Fruit fly (Drosophila melanogaster) whole organism, embryonic: ENCODE measurements around the gene wg.
A peak's percentile ranks its signal among the peaks of the same experiment; 100 is the strongest.

ENCODE experiments used
- Abd-B ChIP-seq: fragments of 200-800 bp; sonication (Bioruptor generic); optimal IDR thresholded peaks from 2 replicates; lab custom pipeline; 2018; ENCODE audit warnings: missing biosample characterization, mild to moderate bottlenecking, missing genetic modification characterization, moderate library complexity
- Adf1 ChIP-seq: fragments of 200-800 bp; sonication (Bioruptor generic); IDR thresholded peaks from 2 replicates; pipeline ENCODE4 v1.3.6; 2022; ENCODE audit warnings: missing biosample characterization, missing genetic modification characterization
- Asciz ChIP-seq: fragments of 200-800 bp; sonication (Bioruptor generic); optimal IDR thresholded peaks from 2 replicates; lab custom pipeline; 2017; ENCODE audit warnings: missing biosample characterization, mild to moderate bottlenecking, missing genetic modification characterization, missing genetic modification reagents
- Awh ChIP-seq: fragments of 200-800 bp; sonication (Bioruptor generic); IDR thresholded peaks from 2 replicates; pipeline ENCODE4, ENCODE4 v1.3.6; 2022; ENCODE audit warnings: missing biosample characterization, missing genetic modification characterization
- Bgb ChIP-seq: fragments of 200-800 bp; sonication (Bioruptor generic); IDR thresholded peaks from 2 replicates; pipeline ENCODE4 v1.3.6; 2022; ENCODE audit warnings: missing biosample characterization, missing genetic modification characterization; ENCODE audit not compliant: partially characterized antibody
- CG10267 ChIP-seq: fragments of 200-800 bp; sonication (Bioruptor generic); optimal IDR thresholded peaks from 2 replicates; lab custom pipeline; 2018; ENCODE audit warnings: missing biosample characterization, mild to moderate bottlenecking, missing genetic modification characterization, moderate library complexity
- CG11456 ChIP-seq: fragments of 200-800 bp; sonication (Bioruptor generic); IDR thresholded peaks from 3 replicates; pipeline ENCODE4 v1.3.6; 2022; ENCODE audit warnings: missing biosample characterization, missing genetic modification characterization
- CG12155 ChIP-seq: fragments of 200-800 bp; sonication (Bioruptor generic); optimal IDR thresholded peaks from 3 replicates; lab custom pipeline; 2016; ENCODE audit warnings: missing biosample characterization, missing genetic modification characterization
- CG12659 ChIP-seq: fragments of 200-800 bp; sonication (Bioruptor generic); optimal IDR thresholded peaks from 3 replicates; lab custom pipeline; 2017; ENCODE audit warnings: mild to moderate bottlenecking, missing biosample characterization, missing genetic modification reagents, missing genetic modification characterization
- CG13424 ChIP-seq: fragments of 200-800 bp; sonication (Bioruptor generic); optimal IDR thresholded peaks from 2 replicates; lab custom pipeline; 2019; ENCODE audit warnings: missing biosample characterization, mild to moderate bottlenecking, missing genetic modification characterization, moderate library complexity
- CG13894 ChIP-seq: fragments of 200-800 bp; sonication (Bioruptor generic); optimal IDR thresholded peaks from 3 replicates; lab custom pipeline; 2018; ENCODE audit warnings: missing biosample characterization, mild to moderate bottlenecking, missing genetic modification characterization, moderate library complexity
- CG14667 ChIP-seq: fragments of 200-800 bp; sonication (Bioruptor generic); IDR thresholded peaks from 2 replicates; pipeline ENCODE4 v1.3.6; 2022; ENCODE audit warnings: missing biosample characterization, missing genetic modification characterization
- CG18476 ChIP-seq: fragments of 200-800 bp; sonication (Bioruptor generic); optimal IDR thresholded peaks from 2 replicates; lab custom pipeline; 2016; ENCODE audit warnings: missing biosample characterization, mild to moderate bottlenecking, missing genetic modification characterization
- CG18619 ChIP-seq: fragments of 200-800 bp; sonication (Bioruptor generic); optimal IDR thresholded peaks from 3 replicates; lab custom pipeline; 2017; ENCODE audit warnings: missing biosample characterization, mild to moderate bottlenecking, missing genetic modification characterization
- CG2889 ChIP-seq: fragments of 200-800 bp; sonication (Bioruptor generic); IDR thresholded peaks from 3 replicates; pipeline ENCODE4 v1.3.6; 2022; ENCODE audit warnings: missing biosample characterization, missing genetic modification characterization
- CG32532 ChIP-seq: fragments of 200-800 bp; sonication (Bioruptor generic); IDR thresholded peaks from 2 replicates; pipeline ENCODE4 v1.3.6; 2022; ENCODE audit warnings: missing biosample characterization, missing genetic modification characterization
- CG33557 ChIP-seq: fragments of 200-800 bp; sonication (Bioruptor generic); optimal IDR thresholded peaks from 2 replicates; lab custom pipeline; 2019; ENCODE audit warnings: missing biosample characterization, mild to moderate bottlenecking, missing genetic modification characterization, moderate library complexity
- CG3838 ChIP-seq: fragments of 200-800 bp; sonication (Bioruptor generic); optimal IDR thresholded peaks from 3 replicates; lab custom pipeline; 2016; ENCODE audit warnings: missing biosample characterization, missing genetic modification characterization
- CG42726 ChIP-seq: fragments of 200-800 bp; sonication (Bioruptor generic); IDR thresholded peaks from 2 replicates; pipeline ENCODE4 v1.3.6; 2022; ENCODE audit warnings: missing biosample characterization, missing genetic modification characterization; ENCODE audit not compliant: partially characterized antibody
- CG43689 ChIP-seq: fragments of 200-800 bp; sonication (Bioruptor generic); IDR thresholded peaks from 2 replicates; pipeline ENCODE4 v1.3.6; 2022; ENCODE audit warnings: missing biosample characterization, missing genetic modification characterization
- CG5245 ChIP-seq: fragments of 200-800 bp; sonication (Bioruptor generic); optimal IDR thresholded peaks from 3 replicates; lab custom pipeline; 2016; ENCODE audit warnings: missing biosample characterization, missing genetic modification characterization
- CG8478 ChIP-seq: fragments of >200 bp; optimal IDR thresholded peaks from 2 replicates; lab custom pipeline; 2018
- CG8944 ChIP-seq: fragments of 200-800 bp; sonication (Bioruptor generic); optimal IDR thresholded peaks from 3 replicates; lab custom pipeline; 2016; ENCODE audit warnings: missing biosample characterization, missing genetic modification characterization
- CG9797 ChIP-seq: fragments of 200-800 bp; sonication (Bioruptor generic); optimal IDR thresholded peaks from 3 replicates; lab custom pipeline; 2018; ENCODE audit warnings: missing biosample characterization, mild to moderate bottlenecking, missing genetic modification characterization
- Ets65A ChIP-seq: fragments of 200-800 bp; sonication (Bioruptor generic); peaks from one replicate; lab custom pipeline; 2016; ENCODE audit warnings: missing biosample characterization, missing genetic modification characterization
- Ets97D ChIP-seq: fragments of 200-800 bp; sonication (Bioruptor generic); optimal IDR thresholded peaks from 3 replicates; lab custom pipeline; 2016; ENCODE audit warnings: missing biosample characterization, missing genetic modification characterization
- Fer3 ChIP-seq: fragments of 200-800 bp; sonication (Bioruptor generic); optimal IDR thresholded peaks from 2 replicates; lab custom pipeline; 2018; ENCODE audit warnings: missing biosample characterization, mild to moderate bottlenecking, missing genetic modification characterization, moderate library complexity
- HLHmδ ChIP-seq: fragments of 200-800 bp; sonication (Bioruptor generic); optimal IDR thresholded peaks from 2 replicates; lab custom pipeline; 2018; ENCODE audit warnings: missing biosample characterization, mild to moderate bottlenecking, missing genetic modification characterization, moderate library complexity
- Lhr ChIP-seq: fragments of 200-800 bp; sonication (Bioruptor generic); optimal IDR thresholded peaks from 3 replicates; lab custom pipeline; 2017; ENCODE audit warnings: mild to moderate bottlenecking, missing biosample characterization, missing genetic modification reagents, missing genetic modification characterization
- Lim3 ChIP-seq: fragments of 200-800 bp; sonication (Bioruptor generic); IDR thresholded peaks from 2 replicates; pipeline ENCODE4 v1.3.6; 2022; ENCODE audit warnings: missing biosample characterization, missing genetic modification characterization
- Lpt ChIP-seq: fragments of >200 bp; optimal IDR thresholded peaks from 2 replicates; lab custom pipeline; 2018; ENCODE audit warnings: missing biosample characterization, missing genetic modification characterization
- Mad ChIP-seq: fragments of 200-800 bp; sonication (Bioruptor generic); optimal IDR thresholded peaks from 2 replicates; lab custom pipeline; 2016; ENCODE audit warnings: missing biosample characterization, missing genetic modification characterization
- Mrtf ChIP-seq: fragments of 200-800 bp; sonication (Bioruptor generic); IDR thresholded peaks from 3 replicates; pipeline ENCODE4 v1.3.6; 2022; ENCODE audit warnings: missing biosample characterization, missing genetic modification characterization
- Poxn ChIP-seq: fragments of 200-800 bp; sonication (Bioruptor generic); IDR thresholded peaks from 2 replicates; pipeline ENCODE4 v1.3.6; 2022; ENCODE audit warnings: missing biosample characterization, missing genetic modification characterization
- Ssrp ChIP-seq: fragments of 200-800 bp; sonication (Bioruptor generic); optimal IDR thresholded peaks from 2 replicates; lab custom pipeline; 2018; ENCODE audit warnings: missing biosample characterization, mild to moderate bottlenecking, missing genetic modification characterization, moderate library complexity
- ac ChIP-seq: fragments of 200-800 bp; sonication (Bioruptor generic); optimal IDR thresholded peaks from 3 replicates; lab custom pipeline; 2017; ENCODE audit warnings: missing biosample characterization, mild to moderate bottlenecking, missing genetic modification characterization
- ap ChIP-seq: fragments of 200-800 bp; sonication (Bioruptor generic); IDR thresholded peaks from 2 replicates; pipeline ENCODE4 v1.3.6; 2022; ENCODE audit warnings: missing biosample characterization, missing genetic modification characterization
- bowl ChIP-seq: fragments of 200-800 bp; sonication (Bioruptor generic); IDR thresholded peaks from 2 replicates; pipeline ENCODE4 v1.3.6; 2022; ENCODE audit warnings: missing biosample characterization, missing genetic modification characterization
- crp ChIP-seq, 2 experiments: fragments of 200-800 bp; sonication (Bioruptor generic); optimal IDR thresholded peaks; 2 replicates in 1 of 2; 3 replicates in 1 of 2; lab custom pipeline; 2017; ENCODE audit warnings: missing biosample characterization in 2 of 2, missing genetic modification characterization in 2 of 2, mild to moderate bottlenecking in 1 of 2, moderate library complexity in 1 of 2
- dan ChIP-seq: fragments of 200-800 bp; sonication (Bioruptor generic); IDR thresholded peaks from 2 replicates; pipeline ENCODE4 v1.3.6; 2022; ENCODE audit warnings: missing biosample characterization, missing genetic modification characterization
- dimm ChIP-seq: fragments of 200-800 bp; sonication (Bioruptor generic); IDR thresholded peaks from 2 replicates; pipeline ENCODE4 v1.3.6; 2022; ENCODE audit warnings: missing biosample characterization, missing genetic modification characterization
- ind ChIP-seq: fragments of 200-800 bp; sonication (Bioruptor generic); optimal IDR thresholded peaks from 3 replicates; lab custom pipeline; 2016; ENCODE audit warnings: missing biosample characterization, missing genetic modification characterization
- lov ChIP-seq, 2 experiments: fragments of 200-800 bp in 1 of 2; fragments of >200 bp in 1 of 2; sonication (Bioruptor generic) in 1 of 2; IDR thresholded peaks in 1 of 2; optimal IDR thresholded peaks in 1 of 2; 2 replicates in 1 of 2; 3 replicates in 1 of 2; pipeline versions ENCODE4 v1.3.6 to Lab custom; 2017 to 2022; ENCODE audit warnings: missing biosample characterization in 1 of 2, missing genetic modification characterization in 1 of 2
- org-1 ChIP-seq: fragments of 200-800 bp; sonication (Bioruptor generic); optimal IDR thresholded peaks from 2 replicates; lab custom pipeline; 2017; ENCODE audit warnings: missing biosample characterization, missing genetic modification characterization
- row ChIP-seq: fragments of 200-800 bp; sonication (Bioruptor generic); IDR thresholded peaks from 3 replicates; pipeline ENCODE4 v1.3.6; 2022; ENCODE audit warnings: missing biosample characterization, missing genetic modification characterization
- run ChIP-seq: fragments of 200-800 bp; sonication (Bioruptor generic); optimal IDR thresholded peaks from 3 replicates; lab custom pipeline; 2018; ENCODE audit warnings: missing biosample characterization, mild to moderate bottlenecking, missing genetic modification characterization
- tx ChIP-seq: fragments of 200-800 bp; sonication (Bioruptor generic); optimal IDR thresholded peaks from 2 replicates; lab custom pipeline; 2016; ENCODE audit warnings: missing biosample characterization, missing genetic modification characterization
- usp ChIP-seq: fragments of >200 bp; optimal IDR thresholded peaks from 2 replicates; lab custom pipeline; 2017; ENCODE audit warnings: missing biosample characterization, missing genetic modification characterization
- wdn ChIP-seq: fragments of 200-800 bp; sonication (Bioruptor generic); IDR thresholded peaks from 2 replicates; pipeline ENCODE4 v1.3.6; 2022; ENCODE audit warnings: missing biosample characterization, missing genetic modification characterization
- zen ChIP-seq: fragments of 200-800 bp; sonication (Bioruptor generic); optimal IDR thresholded peaks from 3 replicates; lab custom pipeline; 2018; ENCODE audit warnings: missing biosample characterization, mild to moderate bottlenecking, missing genetic modification characterization, moderate library complexity
- zfh1 ChIP-seq: fragments of 200-800 bp; sonication (Bioruptor generic); IDR thresholded peaks from 3 replicates; pipeline ENCODE4 v1.3.6; 2022; ENCODE audit warnings: missing biosample characterization, missing genetic modification characterization

The wg gene

DNA sequence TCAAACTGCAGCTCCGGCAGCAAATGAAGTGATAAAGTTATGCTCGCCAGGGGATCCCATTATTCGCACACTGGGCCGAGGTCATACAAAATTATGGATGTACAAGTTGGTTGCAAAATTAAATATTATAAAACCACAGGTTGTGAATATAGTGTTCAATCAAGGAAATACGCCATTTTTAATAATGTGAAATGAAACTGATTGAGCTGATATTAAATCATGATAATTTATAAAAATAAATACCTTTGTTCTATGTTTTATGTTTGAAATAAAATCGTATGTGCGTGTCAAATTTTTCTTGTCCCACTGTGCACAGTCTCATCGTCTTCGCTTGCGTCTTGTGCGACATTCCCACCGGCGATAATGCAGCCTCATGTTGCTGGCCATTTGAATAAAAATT lies 11.0 kb upstream of the wg start (continued):
- TF ChIP-seq Abd-B (GFP tag; lab: Kevin White, UChicago) (peak; percentile 75), CG32532 (no peak), Bgb (GFP tag; lab: Robert Waterston, UW) (no peak), Fer3 (tag; lab: Kevin White, UChicago) (no peak), Lhr (GFP tag; lab: Kevin White, UChicago) (peak; percentile 57), CG8944 (GFP tag; lab: Kevin White, UChicago) (peak; percentile 26), CG18619 (GFP tag; lab: Kevin White, UChicago) (peak; percentile 44), CG33557 (GFP tag; lab: Kevin White, UChicago) (peak; percentile 87), CG5245 (GFP tag; lab: Kevin White, UChicago) (peak; percentile 63), Mrtf (GFP tag; lab: Robert Waterston, UW) (peak; percentile 42; the same call in 2 of the 3 replicates), CG12155 (peak; percentile 28), dimm (GFP tag; lab: Robert Waterston, UW) (peak; percentile 65), Ets65A (no peak), bowl (no peak), CG43689 (GFP tag; lab: Robert Waterston, UW) (no peak), Lim3 (GFP tag; lab: Robert Waterston, UW) (0 out of 2 replicates have a peak, but pooled peaks have one; percentile 39), CG9797 (GFP tag; lab: Kevin White, UChicago) (no peak), CG10267 (tag; lab: Kevin White, UChicago) (peak; percentile 80), row (GFP tag; lab: Robert Waterston, UW) (peak; percentile 74), Lpt (GFP tag; lab: Kevin White, UChicago) (no peak), Adf1 (no peak), CG2889 (GFP tag; lab: Robert Waterston, UW) (no peak), CG13894 (no peak), zfh1 (GFP tag; lab: Robert Waterston, UW) (peak; percentile 82), dan (GFP tag; lab: Robert Waterston, UW) (no peak), ind (GFP tag; lab: Kevin White, UChicago) (peak; percentile 64), ac (GFP tag; lab: Kevin White, UChicago) (peak; percentile 85), CG8478 (lab: Kevin White, UChicago) (no peak), usp (GFP tag; lab: Kevin White, UChicago) (no peak), CG12659 (GFP tag; lab: Kevin White, UChicago) (peak; percentile 49), org-1 (peak; percentile 73), CG3838 (GFP tag; lab: Kevin White, UChicago) (no peak), CG11456 (GFP tag; lab: Robert Waterston, UW) (no peak), Mad (peak; percentile 58), Awh (no peak), wdn (peak; percentile 50; the same call in 1 of the 2 replicates), Asciz (GFP tag; lab: Kevin White, UChicago) (peak; percentile 75), CG13424 (tag; lab: Kevin White, UChicago) (peak; percentile 83), Ets97D (GFP tag; lab: Kevin White, UChicago) (no peak), run (tag; lab: Kevin White, UChicago) (peak; percentile 73), CG42726 (GFP tag; lab: Robert Waterston, UW) (no peak), CG18476 (peak; percentile 72), tx (no peak), Ssrp (peak; percentile 84), crp (GFP tag; optimal IDR thresholded peaks at IDR 0.05; lab: Kevin White, UChicago) (peak in 1 of 2 experiments; percentile 14), lov (optimal IDR thresholded peaks at IDR 0.05; lab: Kevin White, UChicago) (no peak), lov (GFP tag; IDR thresholded peaks at IDR 0.05; lab: Robert Waterston, UW) (0 out of 3 replicates have a peak, but pooled peaks have one; percentile 45), HLHmδ (GFP tag; lab: Kevin White, UChicago) (no peak), zen (tag; lab: Kevin White, UChicago) (peak; percentile 85), CG14667 (peak; percentile 43; the same call in 1 of the 2 replicates), Poxn (GFP tag; lab: Robert Waterston, UW) (no peak), ap (GFP tag; lab: Robert Waterston, UW) (peak; percentile 66)
